Worm (Caenorhabditis elegans) whole organism, midembryonic: ENCODE data around the gene his-64.

Experiments used
- cog-1 ChIP-seq: sonication (generic microtip); optimal IDR thresholded peaks from 2 replicates; lab custom pipeline; 2016; ENCODE audit warnings: missing genetic modification characterization, missing compliant biosample characterization
- flt-1 ChIP-seq: fragments of 200-800 bp; sonication (Bioruptor generic); IDR thresholded peaks from 2 replicates; pipeline ENCODE4 v1.3.6; 2022; ENCODE audit warnings: missing genetic modification characterization, missing compliant biosample characterization
- klf-2 ChIP-seq: fragments of 200-800 bp; sonication (Bioruptor generic); conservative IDR thresholded peaks from 2 replicates; pipeline ENCODE4 v1.3.6; 2022; ENCODE audit warnings: missing genetic modification reagents, missing genetic modification characterization, missing compliant biosample characterization
- med-1 ChIP-seq: sonication (generic microtip); optimal IDR thresholded peaks from 2 replicates; lab custom pipeline; 2017; ENCODE audit warnings: missing genetic modification characterization, mild to moderate bottlenecking, missing compliant biosample characterization, antibody characterized with exemption, missing genetic modification reagents; ENCODE audit not compliant: insufficient read depth
- ref-1 ChIP-seq: fragments of 200-800 bp; sonication (Bioruptor generic); conservative IDR thresholded peaks from 2 replicates; pipeline ENCODE4 v1.3.6; 2022; ENCODE audit warnings: missing genetic modification reagents, missing genetic modification characterization, missing compliant biosample characterization
- tab-1 ChIP-seq: fragments of 200-800 bp; sonication (Bioruptor generic); IDR thresholded peaks from 2 replicates; pipeline ENCODE4 v1.3.6; 2022; ENCODE audit warnings: missing genetic modification characterization, missing compliant biosample characterization
- ztf-29 ChIP-seq: fragments of 200-800 bp; sonication (Bioruptor generic); IDR thresholded peaks from 2 replicates; pipeline ENCODE4 v1.3.6; 2022; ENCODE audit warnings: missing genetic modification reagents, missing genetic modification characterization, missing compliant biosample characterization

ce11 chrIV:11434575-11434974, 27.7 kb downstream of the his-64 start:
- no peak for TF ChIP-seq flt-1 (GFP tag; lab: Robert Waterston, UW)
- no peak for TF ChIP-seq klf-2 (GFP tag; lab: Robert Waterston, UW)
- no peak for TF ChIP-seq ztf-29 (GFP tag; lab: Robert Waterston, UW)
- no peak for TF ChIP-seq cog-1 (tag; lab: Kevin White, UChicago)
- TF ChIP-seq med-1 (GFP tag; lab: Kevin White, UChicago): no peak
- TF ChIP-seq ref-1 (GFP tag; lab: Robert Waterston, UW): no peak
- no peak for TF ChIP-seq tab-1 (GFP tag; lab: Robert Waterston, UW)
